Worm (Caenorhabditis elegans) whole organism, mixed stage, embryonic: ENCODE results near the gene F08C6.5.

Source experiments
- bed-3 ChIP-seq: fragments of 200-800 bp; sonication (Bioruptor generic); optimal IDR thresholded peaks from 3 replicates; lab custom pipeline; 2018; ENCODE audit warnings: mild to moderate bottlenecking, missing genetic modification characterization, moderate library complexity, missing compliant biosample characterization
- blmp-1 ChIP-seq: fragments of 150-350 bp; optimal IDR thresholded peaks from 2 replicates; lab custom pipeline; 2014; ENCODE audit warnings: missing biosample characterization, missing genetic modification characterization
- ceh-83 ChIP-seq: fragments of 200-800 bp; sonication (Bioruptor generic); optimal IDR thresholded peaks from 2 replicates; lab custom pipeline; 2018; ENCODE audit warnings: mild to moderate bottlenecking, missing genetic modification characterization, missing compliant biosample characterization
- nhr-76 ChIP-seq: sonication (generic microtip); optimal IDR thresholded peaks from 2 replicates; lab custom pipeline; 2017; ENCODE audit warnings: missing biosample characterization, missing genetic modification characterization
- ztf-11 ChIP-seq: fragments of 150-350 bp; optimal IDR thresholded peaks from 2 replicates; lab custom pipeline; 2014; ENCODE audit warnings: missing biosample characterization, missing genetic modification characterization

- TF ChIP-seq ztf-11 (tag; lab: Kevin White, UChicago) = no peak
- no peak for TF ChIP-seq ceh-83 (GFP tag; lab: Kevin White, UChicago)
- no peak for TF ChIP-seq nhr-76 (tag; lab: Kevin White, UChicago)
- no peak for TF ChIP-seq blmp-1 (tag; lab: Kevin White, UChicago)
- TF ChIP-seq bed-3 = no peak
Measured at ce11 chrX:7541078-7541477, 18.1 kb upstream of the F08C6.5 start.
